Worm (Caenorhabditis elegans): ENCODE results near the gene gcy-18.

Gene gcy-18

ce11 chrIV:12831609-12832500 lies 28.0 kb upstream of the gcy-18 start:
- TF ChIP-seq ama-1 (optimal IDR thresholded peaks at IDR 0.05) = no peak
- TF ChIP-seq ceh-36 (tag; optimal IDR thresholded peaks at IDR 0.05) = no peak
- TF ChIP-seq hnd-1 (tag; optimal IDR thresholded peaks at IDR 0.05) = no peak
- no peak for TF ChIP-seq tra-4 (tag; optimal IDR thresholded peaks at IDR 0.05)
- TF ChIP-seq tbx-11 (GFP tag; IDR thresholded peaks at IDR 0.05) = no peak
- TF ChIP-seq F13C5.2 (tag; optimal IDR thresholded peaks at IDR 0.05) = no peak
- TF ChIP-seq tbx-37 (GFP tag; conservative IDR thresholded peaks at IDR 0.05) = no peak
- no peak for TF ChIP-seq hmg-4 (GFP tag; optimal IDR thresholded peaks at IDR 0.05)
- no peak for TF ChIP-seq B0310.2 (tag; optimal IDR thresholded peaks at IDR 0.05)
- no peak for TF ChIP-seq pes-1 (GFP tag; IDR thresholded peaks at IDR 0.05)
- TF ChIP-seq flt-1 (GFP tag; IDR thresholded peaks at IDR 0.05) = no peak

ce11 chrIV:12833698-12834416 lies 26.0 kb upstream of the gcy-18 start:
- no peak for TF ChIP-seq flt-1 (GFP tag; IDR thresholded peaks at IDR 0.05)
- no peak for TF ChIP-seq F13C5.2 (tag; optimal IDR thresholded peaks at IDR 0.05)
- TF ChIP-seq ets-7 (tag; optimal IDR thresholded peaks at IDR 0.05) = no peak
- no peak for TF ChIP-seq hmbx-1 (tag; optimal IDR thresholded peaks at IDR 0.05)
- TF ChIP-seq pes-1 (GFP tag; IDR thresholded peaks at IDR 0.05) = no peak
- TF ChIP-seq ama-1 (optimal IDR thresholded peaks at IDR 0.05) = no peak
- TF ChIP-seq ceh-13 (GFP tag; optimal IDR thresholded peaks at IDR 0.05) = no peak
- TF ChIP-seq scrt-1 (GFP tag; IDR thresholded peaks at IDR 0.05) = no peak
- TF ChIP-seq tbx-11 (GFP tag; IDR thresholded peaks at IDR 0.05) = no peak
- TF ChIP-seq B0310.2 (tag; optimal IDR thresholded peaks at IDR 0.05) = no peak
- no peak for TF ChIP-seq tra-4 (tag; optimal IDR thresholded peaks at IDR 0.05)

- TF ChIP-seq tra-4 (tag; optimal IDR thresholded peaks at IDR 0.05) (no peak), B0310.2 (tag; optimal IDR thresholded peaks at IDR 0.05) (no peak), ceh-13 (GFP tag; optimal IDR thresholded peaks at IDR 0.05) (no peak), ama-1 (optimal IDR thresholded peaks at IDR 0.05) (no peak), hnd-1 (tag; optimal IDR thresholded peaks at IDR 0.05) (no peak)
These were observed 25.5 kb upstream of the gcy-18 start for ce11 chrIV:12834417-12834731.

ce11 chrIV:12835363-12835762 lies 24.5 kb upstream of the gcy-18 start:
- TF ChIP-seq F13C5.2 (tag; optimal IDR thresholded peaks at IDR 0.05) (no peak), sea-1 (GFP tag; conservative IDR thresholded peaks at IDR 0.05) (no peak), pes-1 (GFP tag; IDR thresholded peaks at IDR 0.05) (no peak), hmbx-1 (tag; optimal IDR thresholded peaks at IDR 0.05) (no peak), tbx-11 (GFP tag; IDR thresholded peaks at IDR 0.05) (no peak), ceh-36 (tag; optimal IDR thresholded peaks at IDR 0.05) (no peak), ceh-13 (GFP tag; optimal IDR thresholded peaks at IDR 0.05) (no peak), flt-1 (GFP tag; IDR thresholded peaks at IDR 0.05) (no peak), hmg-4 (GFP tag; optimal IDR thresholded peaks at IDR 0.05) (no peak), scrt-1 (GFP tag; IDR thresholded peaks at IDR 0.05) (no peak), hnd-1 (tag; optimal IDR thresholded peaks at IDR 0.05) (no peak), ama-1 (optimal IDR thresholded peaks at IDR 0.05) (no peak)

ce11 chrIV:12836208-12836607 lies 23.7 kb upstream of the gcy-18 start, which contains the start of gene M02B1.3:
TSS of gene M02B1.3 (plus strand) at chrIV:12836508.
- TF ChIP-seq hmg-4 (GFP tag; optimal IDR thresholded peaks at IDR 0.05) (no peak), ets-7 (tag; optimal IDR thresholded peaks at IDR 0.05) (no peak), hmbx-1 (tag; optimal IDR thresholded peaks at IDR 0.05) (no peak), F13C5.2 (tag; optimal IDR thresholded peaks at IDR 0.05) (no peak), tbx-37 (GFP tag; conservative IDR thresholded peaks at IDR 0.05) (no peak), hnd-1 (tag; optimal IDR thresholded peaks at IDR 0.05) (no peak), scrt-1 (GFP tag; IDR thresholded peaks at IDR 0.05) (no peak), ceh-36 (tag; optimal IDR thresholded peaks at IDR 0.05) (no peak), tbx-11 (GFP tag; IDR thresholded peaks at IDR 0.05) (no peak), B0310.2 (tag; optimal IDR thresholded peaks at IDR 0.05) (no peak), ama-1 (optimal IDR thresholded peaks at IDR 0.05) (no peak), flt-1 (GFP tag; IDR thresholded peaks at IDR 0.05) (no peak), tra-4 (tag; optimal IDR thresholded peaks at IDR 0.05) (no peak), ceh-13 (GFP tag; optimal IDR thresholded peaks at IDR 0.05) (no peak)

ce11 chrIV:12840348-12840747 lies 19.5 kb upstream of the gcy-18 start:
- TF ChIP-seq tra-4 (tag; optimal IDR thresholded peaks at IDR 0.05) = no peak
- TF ChIP-seq tbx-11 (GFP tag; IDR thresholded peaks at IDR 0.05) = no peak
- no peak for TF ChIP-seq flt-1 (GFP tag; IDR thresholded peaks at IDR 0.05)
- TF ChIP-seq hnd-1 (tag; optimal IDR thresholded peaks at IDR 0.05) = no peak
- no peak for TF ChIP-seq pes-1 (GFP tag; IDR thresholded peaks at IDR 0.05)
- TF ChIP-seq hmbx-1 (tag; optimal IDR thresholded peaks at IDR 0.05) = no peak
- no peak for TF ChIP-seq scrt-1 (GFP tag; IDR thresholded peaks at IDR 0.05)
- no peak for TF ChIP-seq F13C5.2 (tag; optimal IDR thresholded peaks at IDR 0.05)
- no peak for TF ChIP-seq ceh-36 (tag; optimal IDR thresholded peaks at IDR 0.05)
- TF ChIP-seq tbx-37 (GFP tag; conservative IDR thresholded peaks at IDR 0.05) = no peak
- TF ChIP-seq aly-1 (tag; optimal IDR thresholded peaks at IDR 0.05) = no peak
- no peak for TF ChIP-seq sea-1 (GFP tag; conservative IDR thresholded peaks at IDR 0.05)
- no peak for TF ChIP-seq ama-1 (optimal IDR thresholded peaks at IDR 0.05)
- no peak for TF ChIP-seq ceh-13 (GFP tag; optimal IDR thresholded peaks at IDR 0.05)
- TF ChIP-seq hmg-4 (GFP tag; optimal IDR thresholded peaks at IDR 0.05) = no peak
- no peak for TF ChIP-seq B0310.2 (tag; optimal IDR thresholded peaks at IDR 0.05)
- no peak for TF ChIP-seq ets-7 (tag; optimal IDR thresholded peaks at IDR 0.05)

ce11 chrIV:12840873-12841272 lies 19.0 kb upstream of the gcy-18 start:
- no peak for TF ChIP-seq aly-1 (tag; optimal IDR thresholded peaks at IDR 0.05)
- no peak for TF ChIP-seq ceh-13 (GFP tag; optimal IDR thresholded peaks at IDR 0.05)
- TF ChIP-seq ets-7 (tag; optimal IDR thresholded peaks at IDR 0.05) = no peak
- TF ChIP-seq tbx-37 (GFP tag; conservative IDR thresholded peaks at IDR 0.05) = no peak
- no peak for TF ChIP-seq hmg-4 (GFP tag; optimal IDR thresholded peaks at IDR 0.05)
- TF ChIP-seq flt-1 (GFP tag; IDR thresholded peaks at IDR 0.05) = no peak
- no peak for TF ChIP-seq scrt-1 (GFP tag; IDR thresholded peaks at IDR 0.05)
- TF ChIP-seq ceh-36 (tag; optimal IDR thresholded peaks at IDR 0.05) = no peak
- TF ChIP-seq tbx-11 (GFP tag; IDR thresholded peaks at IDR 0.05) = no peak
- no peak for TF ChIP-seq pes-1 (GFP tag; IDR thresholded peaks at IDR 0.05)
- TF ChIP-seq F13C5.2 (tag; optimal IDR thresholded peaks at IDR 0.05) = no peak
- TF ChIP-seq ama-1 (optimal IDR thresholded peaks at IDR 0.05) = no peak
- TF ChIP-seq hmbx-1 (tag; optimal IDR thresholded peaks at IDR 0.05) = no peak
